Worm (Caenorhabditis elegans) whole organism, L4 larva: ENCODE measurements around the gene C08F8.3.

Source experiments
- ama-1 ChIP-seq: fragments of 150-350 bp; optimal IDR thresholded peaks from 2 replicates; lab custom pipeline; 2014; ENCODE audit warnings: inconsistent platforms, mixed read lengths
- fkh-10 ChIP-seq: fragments of 150-350 bp; optimal IDR thresholded peaks from 2 replicates; lab custom pipeline; 2014; ENCODE audit warnings: missing biosample characterization, missing genetic modification reagents, missing genetic modification characterization
- nhr-11 ChIP-seq: fragments of 150-350 bp; optimal IDR thresholded peaks from 2 replicates; lab custom pipeline; 2014; ENCODE audit warnings: missing biosample characterization, missing genetic modification characterization
- nhr-237 ChIP-seq: sonication (generic microtip); optimal IDR thresholded peaks from 2 replicates; lab custom pipeline; 2017; ENCODE audit warnings: missing biosample characterization, missing genetic modification characterization
- nhr-28 ChIP-seq: fragments of 150-350 bp; optimal IDR thresholded peaks from 2 replicates; lab custom pipeline; 2014; ENCODE audit warnings: missing biosample characterization, missing genetic modification characterization
- nhr-48 ChIP-seq: sonication (generic microtip); optimal IDR thresholded peaks from 2 replicates; lab custom pipeline; 2016; ENCODE audit warnings: mild to moderate bottlenecking, missing genetic modification characterization, missing compliant biosample characterization
- nhr-77 ChIP-seq: fragments of 150-350 bp; optimal IDR thresholded peaks from 2 replicates; lab custom pipeline; 2014; ENCODE audit warnings: missing biosample characterization, missing genetic modification characterization
- zag-1 ChIP-seq: fragments of 150-350 bp; optimal IDR thresholded peaks from 2 replicates; lab custom pipeline; 2014; ENCODE audit warnings: missing biosample characterization, missing genetic modification characterization

DNA sequence TGAATTAATAATTGTTTCAGACTA lies 29.0 kb upstream of the C08F8.3 start, which contains the start of gene swsn-4:
- TF ChIP-seq nhr-48 (tag; lab: Kevin White, UChicago): no peak
- TF ChIP-seq fkh-10 (GFP tag; lab: Kevin White, UChicago): no peak
- no peak for TF ChIP-seq nhr-77 (tag; lab: Kevin White, UChicago)
- no peak for TF ChIP-seq ama-1 (lab: Kevin White, UChicago)
- no peak for TF ChIP-seq zag-1
- TF ChIP-seq nhr-11 (tag; lab: Kevin White, UChicago): no peak
- no peak for TF ChIP-seq nhr-237 (tag; lab: Kevin White, UChicago)
- no peak for TF ChIP-seq nhr-28 (tag; lab: Kevin White, UChicago)
